Fruit fly (Drosophila melanogaster) Kc167 (cell line): ENCODE data around the gene slf.

Experiments used
- Myc ChIP-seq: fragments of >200 bp; optimal IDR thresholded peaks from 2 replicates; lab custom pipeline; 2017; ENCODE audit warnings: missing external identifiers
- Sin3A ChIP-seq: fragments of >200 bp; optimal IDR thresholded peaks from 2 replicates; lab custom pipeline; 2018; ENCODE audit warnings: missing external identifiers
- h ChIP-seq: fragments of >200 bp; optimal IDR thresholded peaks from 3 replicates; lab custom pipeline; 2018; ENCODE audit warnings: missing external identifiers
- insv ChIP-seq: fragments of >200 bp; optimal IDR thresholded peaks from 3 replicates; lab custom pipeline; 2018; ENCODE audit warnings: missing external identifiers
- psq ChIP-seq: fragments of >200 bp; optimal IDR thresholded peaks from 2 replicates; lab custom pipeline; 2017; ENCODE audit warnings: missing external identifiers
- ttk ChIP-seq: sonication (Bioruptor generic); optimal IDR thresholded peaks from 2 replicates; lab custom pipeline; 2017; ENCODE audit warnings: missing external identifiers

- TF ChIP-seq insv (lab: Kevin White, UChicago) (no peak), Sin3A (lab: Kevin White, UChicago) (no peak), psq (lab: Kevin White, UChicago) (no peak), ttk (lab: Kevin White, UChicago) (no peak), h (lab: Kevin White, UChicago) (no peak), Myc (no peak)
These were observed 7.3 kb downstream of the slf start, which contains the start of gene CG3294 for dm6 chr2L:4794524-4794804.
